Worm (Caenorhabditis elegans) whole organism, young adult: ENCODE results near the gene fbxb-107.

Experiments
- B0261.1 ChIP-seq: sonication (generic microtip); optimal IDR thresholded peaks from 2 replicates; lab custom pipeline; 2016; ENCODE audit warnings: mild to moderate bottlenecking, missing genetic modification characterization, moderate library complexity, missing compliant biosample characterization
- B0336.3 ChIP-seq: fragments of 200-800 bp; sonication (Bioruptor generic); IDR thresholded peaks from 2 replicates; pipeline ENCODE4 v1.3.6; 2022; ENCODE audit warnings: missing genetic modification characterization, missing compliant biosample characterization
- D2030.7 ChIP-seq: fragments of 200-800 bp; sonication (Bioruptor generic); IDR thresholded peaks from 2 replicates; pipeline ENCODE4 v1.3.6; 2022; ENCODE audit warnings: missing genetic modification reagents, missing genetic modification characterization, missing compliant biosample characterization
- F52B5.7 ChIP-seq: sonication (generic microtip); optimal IDR thresholded peaks from 2 replicates; lab custom pipeline; 2016; ENCODE audit warnings: mild to moderate bottlenecking, missing genetic modification characterization, missing compliant biosample characterization
- F55B11.4 ChIP-seq: sonication (generic microtip); optimal IDR thresholded peaks from 2 replicates; lab custom pipeline; 2016; ENCODE audit warnings: missing compliant biosample characterization, missing genetic modification characterization, borderline replicate concordance; ENCODE audit not compliant: insufficient read depth
- F57C9.4 ChIP-seq: sonication (generic microtip); optimal IDR thresholded peaks from 2 replicates; lab custom pipeline; 2017; ENCODE audit warnings: mild to moderate bottlenecking, missing genetic modification characterization, missing compliant biosample characterization
- Y56A3A.18 ChIP-seq: fragments of 200-800 bp; sonication (Bioruptor generic); IDR thresholded peaks from 2 replicates; pipeline ENCODE4 v1.3.6; 2022; ENCODE audit warnings: missing genetic modification reagents, missing genetic modification characterization, missing compliant biosample characterization
- Y67H2A.10 ChIP-seq: fragments of 200-800 bp; sonication (Bioruptor generic); conservative IDR thresholded peaks from 2 replicates; pipeline ENCODE4 v1.3.6; 2022; ENCODE audit warnings: missing genetic modification reagents, missing genetic modification characterization, missing compliant biosample characterization
- Y95B8A.8 ChIP-seq: fragments of 200-800 bp; sonication (Bioruptor generic); IDR thresholded peaks from 2 replicates; pipeline ENCODE4 v1.3.6; 2022; ENCODE audit warnings: missing genetic modification reagents, missing genetic modification characterization, missing compliant biosample characterization
- athp-1 ChIP-seq: sonication (generic microtip); optimal IDR thresholded peaks from 2 replicates; lab custom pipeline; 2017; ENCODE audit warnings: mild to moderate bottlenecking, missing genetic modification characterization, missing compliant biosample characterization
- attf-5 ChIP-seq: fragments of 200-800 bp; sonication (Bioruptor generic); optimal IDR thresholded peaks from 2 replicates; lab custom pipeline; 2018; ENCODE audit warnings: mild to moderate bottlenecking, missing genetic modification characterization, missing compliant biosample characterization
- attf-6 ChIP-seq: fragments of 200-800 bp; sonication (Bioruptor generic); IDR thresholded peaks from 2 replicates; pipeline ENCODE4 v1.3.6; 2022; ENCODE audit warnings: missing genetic modification reagents, missing genetic modification characterization, missing compliant biosample characterization
- bed-2 ChIP-seq: fragments of 200-800 bp; sonication (Bioruptor generic); IDR thresholded peaks from 2 replicates; pipeline ENCODE4 v1.3.6; 2022; ENCODE audit warnings: missing genetic modification reagents, missing genetic modification characterization, missing compliant biosample characterization
- ccch-3 ChIP-seq: fragments of 200-800 bp; sonication (Bioruptor generic); optimal IDR thresholded peaks from 2 replicates; lab custom pipeline; 2018; ENCODE audit warnings: mild to moderate bottlenecking, missing genetic modification characterization, missing compliant biosample characterization
- ceh-100 ChIP-seq: fragments of 200-800 bp; sonication (Bioruptor generic); IDR thresholded peaks from 2 replicates; pipeline ENCODE4 v1.3.6; 2022; ENCODE audit warnings: missing genetic modification reagents, missing genetic modification characterization, missing compliant biosample characterization
- ceh-79 ChIP-seq: sonication (generic microtip); optimal IDR thresholded peaks from 2 replicates; lab custom pipeline; 2017; ENCODE audit warnings: mild to moderate bottlenecking, missing genetic modification characterization, missing compliant biosample characterization
- chd-7 ChIP-seq: sonication (generic microtip); optimal IDR thresholded peaks from 2 replicates; lab custom pipeline; 2016; ENCODE audit warnings: mild to moderate bottlenecking, missing genetic modification characterization, moderate library complexity, missing compliant biosample characterization
- die-1 ChIP-seq: sonication (generic microtip); optimal IDR thresholded peaks from 2 replicates; lab custom pipeline; 2016; ENCODE audit warnings: missing genotype, mild to moderate bottlenecking, missing genetic modification characterization, missing compliant biosample characterization
- dox-1 ChIP-seq: fragments of 200-800 bp; sonication (Bioruptor generic); IDR thresholded peaks from 2 replicates; pipeline ENCODE4 v1.3.6; 2022; ENCODE audit warnings: missing genetic modification reagents, missing genetic modification characterization, missing compliant biosample characterization
- egl-44 ChIP-seq: fragments of 200-800 bp; sonication (Bioruptor generic); IDR thresholded peaks from 2 replicates; pipeline ENCODE4 v1.3.6; 2022; ENCODE audit warnings: missing genetic modification reagents, missing genetic modification characterization, missing compliant biosample characterization
- hmg-1.2 ChIP-seq: fragments of 200-800 bp; sonication (Bioruptor generic); IDR thresholded peaks from 2 replicates; pipeline ENCODE4 v1.3.6; 2022; ENCODE audit warnings: missing genetic modification reagents, missing genetic modification characterization, missing compliant biosample characterization
- lir-1 ChIP-seq: fragments of 200-800 bp; sonication (Bioruptor generic); conservative IDR thresholded peaks from 2 replicates; pipeline ENCODE4 v1.3.6; 2022; ENCODE audit warnings: missing genetic modification reagents, missing genetic modification characterization, missing compliant biosample characterization
- lsy-27 ChIP-seq: sonication (generic microtip); optimal IDR thresholded peaks from 2 replicates; lab custom pipeline; 2017; ENCODE audit warnings: missing genetic modification characterization, mild to moderate bottlenecking, missing compliant biosample characterization, antibody characterized with exemption, missing genotype, borderline replicate concordance; ENCODE audit not compliant: insufficient read depth
- madf-3 ChIP-seq: fragments of 200-800 bp; sonication (Bioruptor generic); IDR thresholded peaks from 2 replicates; pipeline ENCODE4 v1.3.6; 2022; ENCODE audit warnings: missing genetic modification reagents, missing genetic modification characterization, missing compliant biosample characterization
- madf-6 ChIP-seq: fragments of 200-800 bp; sonication (Bioruptor generic); IDR thresholded peaks from 2 replicates; pipeline ENCODE4 v1.3.6; 2022; ENCODE audit warnings: missing genetic modification reagents, missing genetic modification characterization, missing compliant biosample characterization
- mcd-1 ChIP-seq: fragments of 200-800 bp; sonication (Bioruptor generic); IDR thresholded peaks from 2 replicates; pipeline ENCODE4 v1.3.6; 2022; ENCODE audit warnings: missing genetic modification reagents, missing genetic modification characterization, missing compliant biosample characterization
- mes-4 ChIP-seq: sonication (generic microtip); optimal IDR thresholded peaks from 2 replicates; lab custom pipeline; 2016; ENCODE audit warnings: missing genotype, missing genetic modification characterization, missing compliant biosample characterization
- nfya-1 ChIP-seq: sonication (generic microtip); optimal IDR thresholded peaks from 2 replicates; lab custom pipeline; 2017; ENCODE audit warnings: antibody characterized with exemption, missing compliant biosample characterization, missing genetic modification characterization, borderline replicate concordance; ENCODE audit not compliant: insufficient read depth
- nfya-2 ChIP-seq: fragments of 200-800 bp; sonication (Bioruptor generic); IDR thresholded peaks from 2 replicates; pipeline ENCODE4 v1.3.6; 2022; ENCODE audit warnings: missing genetic modification reagents, missing genetic modification characterization, missing compliant biosample characterization
- nfyb-1 ChIP-seq: fragments of 200-800 bp; sonication (Bioruptor generic); IDR thresholded peaks from 2 replicates; pipeline ENCODE4 v1.3.6; 2022; ENCODE audit warnings: missing genetic modification reagents, missing genetic modification characterization, missing compliant biosample characterization
- nhr-120 ChIP-seq: fragments of 200-800 bp; sonication (Bioruptor generic); IDR thresholded peaks from 2 replicates; pipeline ENCODE4 v1.3.6; 2022; ENCODE audit warnings: missing genetic modification characterization, missing compliant biosample characterization
- pbrm-1 ChIP-seq: fragments of 200-800 bp; sonication (Bioruptor generic); IDR thresholded peaks from 2 replicates; pipeline ENCODE4 v1.3.6; 2022; ENCODE audit warnings: missing genetic modification reagents, missing genetic modification characterization, missing compliant biosample characterization
- rcor-1 ChIP-seq: fragments of 200-800 bp; sonication (Bioruptor generic); IDR thresholded peaks from 2 replicates; pipeline ENCODE4 v1.3.6; 2022; ENCODE audit warnings: missing genetic modification reagents, missing genetic modification characterization, missing compliant biosample characterization
- rec-8 ChIP-seq, 2 experiments: sonication (generic microtip); optimal IDR thresholded peaks; 2 replicates each; lab custom pipeline; 2016; ENCODE audit warnings: mild to moderate bottlenecking in 2 of 2, missing genetic modification characterization in 2 of 2, missing genetic modification reagents in 2 of 2, missing genotype in 2 of 2, missing biosample characterization in 1 of 2, missing compliant biosample characterization in 1 of 2, moderate library complexity in 1 of 2
- rpc-1 ChIP-seq, 2 experiments: fragments of 150-350 bp in 1 of 2; sonication (generic microtip) in 1 of 2; optimal IDR thresholded peaks; 2 replicates each; lab custom pipeline; 2014 to 2018; ENCODE audit warnings: missing biosample characterization in 1 of 2, missing genetic modification characterization in 1 of 2, missing genetic modification reagents in 1 of 2, missing genotype in 1 of 2
- snpc-1.3 ChIP-seq: sonication (generic microtip); optimal IDR thresholded peaks from 2 replicates; lab custom pipeline; 2017; ENCODE audit warnings: missing genetic modification characterization, mild to moderate bottlenecking, missing compliant biosample characterization, antibody characterized with exemption, moderate library complexity, missing genotype, missing genetic modification reagents; ENCODE audit not compliant: insufficient read depth
- unc-130 ChIP-seq: sonication (generic microtip); optimal IDR thresholded peaks from 2 replicates; lab custom pipeline; 2016; ENCODE audit warnings: missing genetic modification reagents, missing genetic modification characterization, missing compliant biosample characterization
- unc-62 ChIP-seq: fragments of 150-350 bp; optimal IDR thresholded peaks from 2 replicates; lab custom pipeline; 2014; ENCODE audit warnings: missing biosample characterization, missing genetic modification reagents, missing genetic modification characterization
- xnd-1 ChIP-seq: sonication (generic microtip); optimal IDR thresholded peaks from 2 replicates; lab custom pipeline; 2016; ENCODE audit warnings: missing genotype, missing genetic modification reagents, missing genetic modification characterization, missing compliant biosample characterization
- ztf-25 ChIP-seq: fragments of 200-800 bp; sonication (Bioruptor generic); IDR thresholded peaks from 2 replicates; pipeline ENCODE4 v1.3.6; 2022; ENCODE audit warnings: missing genetic modification reagents, missing genetic modification characterization, missing compliant biosample characterization
- ztf-26 ChIP-seq: sonication (generic microtip); optimal IDR thresholded peaks from 2 replicates; lab custom pipeline; 2017; ENCODE audit warnings: missing genetic modification characterization, missing compliant biosample characterization
- ztf-28 ChIP-seq: fragments of 200-800 bp; sonication (Bioruptor generic); IDR thresholded peaks from 2 replicates; pipeline ENCODE4 v1.3.6; 2022; ENCODE audit warnings: missing genetic modification reagents, missing genetic modification characterization, missing compliant biosample characterization
- ztf-3 ChIP-seq: fragments of 200-800 bp; sonication (Bioruptor generic); optimal IDR thresholded peaks from 2 replicates; lab custom pipeline; 2018; ENCODE audit warnings: mild to moderate bottlenecking, missing genetic modification characterization, missing compliant biosample characterization

The fbxb-107 gene

ce11 chrII:2747956-2748621, 10.5 kb upstream of the fbxb-107 start (continued):
- no peak for TF ChIP-seq ztf-26
- no peak for TF ChIP-seq rpc-1 (optimal IDR thresholded peaks at IDR 0.05; lab: Kevin White, UChicago)
- no peak for TF ChIP-seq rpc-1 (tag; optimal IDR thresholded peaks at IDR 0.05; lab: Kevin White, UChicago)

ce11 chrII:2749595-2750048, 8.9 kb upstream of the fbxb-107 start, which contains the start of gene F29A7.4:
Gene F29A7.4 (plus strand): TSS chrII:2749998.
- no peak for TF ChIP-seq B0261.1 (tag; lab: Kevin White, UChicago)
- no peak for TF ChIP-seq rpc-1 (optimal IDR thresholded peaks at IDR 0.05; lab: Kevin White, UChicago)
- TF ChIP-seq rpc-1 (tag; optimal IDR thresholded peaks at IDR 0.05; lab: Kevin White, UChicago), result no peak
- no peak for TF ChIP-seq attf-6 (GFP tag; lab: Robert Waterston, UW)
- no peak for TF ChIP-seq F55B11.4 (tag; lab: Kevin White, UChicago)
- no peak for TF ChIP-seq snpc-1.3 (tag; lab: Kevin White, UChicago)
- TF ChIP-seq madf-3 (GFP tag; lab: Robert Waterston, UW), result no peak
- TF ChIP-seq D2030.7, result no peak
- TF ChIP-seq Y95B8A.8 (GFP tag; lab: Robert Waterston, UW), result no peak
- TF ChIP-seq mes-4 (tag; lab: Kevin White, UChicago), result no peak
- no peak for TF ChIP-seq F57C9.4 (tag; lab: Kevin White, UChicago)
- no peak for TF ChIP-seq pbrm-1
- TF ChIP-seq Y56A3A.18 (GFP tag; lab: Robert Waterston, UW), result no peak
- TF ChIP-seq nfya-1 (tag; lab: Kevin White, UChicago), result no peak
- TF ChIP-seq dox-1 (GFP tag; lab: Robert Waterston, UW), result no peak
- TF ChIP-seq ztf-28, result no peak
- no peak for TF ChIP-seq unc-130
- no peak for TF ChIP-seq nhr-120 (GFP tag; lab: Robert Waterston, UW)

ce11 chrII:2751278-2751677, 7.3 kb upstream of the fbxb-107 start:
- peak; percentile 43; the same call in 1 of the 2 replicates for TF ChIP-seq madf-6 (GFP tag; lab: Robert Waterston, UW)
- TF ChIP-seq ztf-25 (GFP tag; lab: Robert Waterston, UW), result no peak
- no peak for TF ChIP-seq egl-44 (GFP tag; lab: Robert Waterston, UW)
- 0 out of 2 replicates have a peak, but pooled peaks have one; percentile 30 for TF ChIP-seq nfyb-1 (GFP tag; lab: Robert Waterston, UW)
- TF ChIP-seq chd-7 (tag; lab: Kevin White, UChicago), result no peak
- peak; percentile 21 for TF ChIP-seq athp-1 (tag; lab: Kevin White, UChicago)
- no peak for TF ChIP-seq rpc-1 (optimal IDR thresholded peaks at IDR 0.05; lab: Kevin White, UChicago)
- TF ChIP-seq rpc-1 (tag; optimal IDR thresholded peaks at IDR 0.05; lab: Kevin White, UChicago), result no peak
- TF ChIP-seq lir-1 (GFP tag; lab: Robert Waterston, UW), result no peak
- TF ChIP-seq ztf-28, result no peak
- no peak for TF ChIP-seq F52B5.7 (tag; lab: Kevin White, UChicago)
- TF ChIP-seq lsy-27, result no peak
- no peak for TF ChIP-seq hmg-1.2 (GFP tag; lab: Robert Waterston, UW)
- TF ChIP-seq unc-130, result no peak
- no peak for TF ChIP-seq attf-5 (GFP tag; lab: Kevin White, UChicago)
- TF ChIP-seq die-1, result no peak
- no peak for TF ChIP-seq ccch-3 (GFP tag; lab: Kevin White, UChicago)
- no peak for TF ChIP-seq nfya-2 (GFP tag; lab: Robert Waterston, UW)
- no peak for TF ChIP-seq xnd-1 (tag; lab: Kevin White, UChicago)
- no peak for TF ChIP-seq rec-8 (tag; optimal IDR thresholded peaks at IDR 0.05; lab: Kevin White, UChicago)
- TF ChIP-seq mcd-1 (GFP tag; lab: Robert Waterston, UW), result peak; percentile 54; the same call in 1 of the 2 replicates
- TF ChIP-seq unc-62 (GFP tag; lab: Kevin White, UChicago), result no peak
- TF ChIP-seq B0336.3 (GFP tag; lab: Robert Waterston, UW), result peak; percentile 51; the same call in 1 of the 2 replicates
- TF ChIP-seq ceh-100, result no peak
- no peak for TF ChIP-seq bed-2
- no peak for TF ChIP-seq ztf-3 (GFP tag; lab: Kevin White, UChicago)
- no peak for TF ChIP-seq Y67H2A.10 (GFP tag; lab: Robert Waterston, UW)
- no peak for TF ChIP-seq rcor-1 (GFP tag; lab: Robert Waterston, UW)
- 0 out of 2 replicates have a peak, but pooled peaks have one; percentile 8 for TF ChIP-seq pbrm-1
- no peak for TF ChIP-seq ceh-79 (tag; lab: Kevin White, UChicago)
